Worm (Caenorhabditis elegans) whole organism, L3 larva: ENCODE measurements around the gene E02C12.9.

Experiments used
- ceh-16 ChIP-seq: sonication (generic microtip); optimal IDR thresholded peaks from 2 replicates; lab custom pipeline; 2017; ENCODE audit warnings: missing biosample characterization, missing genetic modification characterization
- ceh-28 ChIP-seq: fragments of 150-350 bp; optimal IDR thresholded peaks from 2 replicates; lab custom pipeline; 2014; ENCODE audit warnings: missing biosample characterization, missing genetic modification reagents, missing genetic modification characterization
- nhr-12 ChIP-seq: fragments of 150-350 bp; optimal IDR thresholded peaks from 2 replicates; lab custom pipeline; 2014; ENCODE audit warnings: missing biosample characterization, missing genetic modification characterization
- nhr-28 ChIP-seq: fragments of 150-350 bp; optimal IDR thresholded peaks from 2 replicates; lab custom pipeline; 2014; ENCODE audit warnings: missing biosample characterization, missing genetic modification characterization
- sea-2 ChIP-seq: fragments of 150-350 bp; sonication (generic microtip); optimal IDR thresholded peaks from 4 replicates; lab custom pipeline; 2014; ENCODE audit warnings: missing biosample characterization, missing genetic modification reagents, missing genetic modification characterization
- skn-1 ChIP-seq: fragments of 150-350 bp; optimal IDR thresholded peaks from 2 replicates; lab custom pipeline; 2014; ENCODE audit warnings: missing biosample characterization, missing genetic modification characterization
- snpc-4 ChIP-seq: fragments of 150-350 bp; optimal IDR thresholded peaks from 2 replicates; lab custom pipeline; 2014; ENCODE audit warnings: missing biosample characterization, missing genetic modification characterization

ce11 chrV:9324167-9324566 is 51.1 kb downstream of the E02C12.9 start:
- TF ChIP-seq ceh-28 (tag; lab: Kevin White, UChicago) (no peak), snpc-4 (tag; lab: Kevin White, UChicago) (no peak), nhr-12 (tag; lab: Kevin White, UChicago) (no peak), ceh-16 (tag; lab: Kevin White, UChicago) (no peak), sea-2 (GFP tag; lab: Kevin White, UChicago) (no peak), skn-1 (tag; lab: Kevin White, UChicago) (no peak), nhr-28 (tag; lab: Kevin White, UChicago) (no peak)
